Fruit fly (Drosophila melanogaster): ENCODE results near the gene DIP-epsilon.

The DIP-epsilon gene

dm6 chr2L:6424198-6424597 lies 13.1 kb upstream of the DIP-epsilon start, which contains the start of gene Fic (continued):
- TF ChIP-seq Hsf (GFP tag; optimal IDR thresholded peaks at IDR 0.05) (no peak), knrl (GFP tag; IDR thresholded peaks at IDR 0.05; ENCODE audit: partially characterized antibody) (0 out of 3 replicates have a peak, but pooled peaks have one; percentile 12), NK7.1 (GFP tag; optimal IDR thresholded peaks at IDR 0.05) (no peak), pzg (GFP tag; optimal IDR thresholded peaks at IDR 0.05) (peak; percentile 43), Xbp1 (GFP tag; optimal IDR thresholded peaks at IDR 0.05) (peak; percentile 90), CG17829 (tag; optimal IDR thresholded peaks at IDR 0.05) (peak; percentile 0), CG9797 (GFP tag; optimal IDR thresholded peaks at IDR 0.05) (peak; percentile 68), CG6254 (GFP tag; optimal IDR thresholded peaks at IDR 0.05) (no peak), CG17385 (GFP tag; optimal IDR thresholded peaks at IDR 0.05) (peak; percentile 97), pfk (GFP tag; optimal IDR thresholded peaks at IDR 0.05) (peak; percentile 92), CG10979 (tag; optimal IDR thresholded peaks at IDR 0.05) (no peak), stc (GFP tag; IDR thresholded peaks at IDR 0.05) (peak; percentile 27; the same call in 1 of the 2 replicates), trem (tag; optimal IDR thresholded peaks at IDR 0.05) (peak; percentile 16), CG5180 (GFP tag; optimal IDR thresholded peaks at IDR 0.05) (peak; percentile 37), Med (GFP tag) (peak; percentile 78), CG34224 (GFP tag; IDR thresholded peaks at IDR 0.05; ENCODE audit: partially characterized antibody) (peak; percentile 22; the same call in 2 of the 3 replicates), stwl (tag; optimal IDR thresholded peaks at IDR 0.05) (peak; percentile 87), MBD-R2 (GFP tag; IDR thresholded peaks at IDR 0.05) (peak; percentile 76), lov (optimal IDR thresholded peaks at IDR 0.05) (no peak), lov (GFP tag; IDR thresholded peaks at IDR 0.05) (0 out of 3 replicates have a peak, but pooled peaks have one; percentile 27), CG16813 (GFP tag; IDR thresholded peaks at IDR 0.05; ENCODE audit: partially characterized antibody) (no peak), dm (GFP tag; optimal IDR thresholded peaks at IDR 0.05) (peak; percentile 32)

dm6 chr2L:6423148-6423547 lies 12.0 kb upstream of the DIP-epsilon start, which contains the start of gene Tig:
Tig (minus strand) TSS chr2L:6423310.
- TF ChIP-seq PHDP (tag; optimal IDR thresholded peaks at IDR 0.05) (no peak), Hr78 (GFP tag; optimal IDR thresholded peaks at IDR 0.05) (peak in 1 of 2 experiments; percentile 51), E2f1 (GFP tag; IDR thresholded peaks at IDR 0.05) (no peak), ci (GFP tag; IDR thresholded peaks at IDR 0.05) (peak; percentile 20; the same call in 1 of the 3 replicates), gcm (GFP tag; optimal IDR thresholded peaks at IDR 0.05) (peak; percentile 42), Jarid2 (GFP tag; optimal IDR thresholded peaks at IDR 0.05) (peak; percentile 26), Bgb (GFP tag; IDR thresholded peaks at IDR 0.05; ENCODE audit: partially characterized antibody) (0 out of 2 replicates have a peak, but pooled peaks have one; percentile 14), CG34376 (GFP tag; optimal IDR thresholded peaks at IDR 0.05) (peak; percentile 76), CG31224 (GFP tag; IDR thresholded peaks at IDR 0.05) (peak; percentile 55), CG10543 (GFP tag; optimal IDR thresholded peaks at IDR 0.05) (peak; percentile 52), sens (GFP tag) (peak; percentile 42), mirr (GFP tag; optimal IDR thresholded peaks at IDR 0.05) (peak; percentile 39), CG17912 (GFP tag; optimal IDR thresholded peaks at IDR 0.05) (no peak), Deaf1 (tag; optimal IDR thresholded peaks at IDR 0.05) (peak; percentile 63), Med (GFP tag) (peak; percentile 62), chinmo (GFP tag; IDR thresholded peaks at IDR 0.05; ENCODE audit: partially characterized antibody) (0 out of 4 replicates have a peak, but pooled peaks have one; percentile 62), Pdp1 (GFP tag; optimal IDR thresholded peaks at IDR 0.05) (peak in 1 of 2 experiments; percentile 58), CG15073 (GFP tag; optimal IDR thresholded peaks at IDR 0.05) (no peak), sug (tag; optimal IDR thresholded peaks at IDR 0.05) (peak; percentile 62)
